Worm (Caenorhabditis elegans): ENCODE data around the gene F47B8.1.
"Not testable (repeated sequence)": the region's sequence is repeated elsewhere in the genome, so short reads cannot be mapped to it uniquely, and the experiment has no call there.

Gene F47B8.1

ce11 chrV:14311115-14311514 lies 3.0 kb downstream of the F47B8.1 start, which contains the start of gene ddn-3:
Gene ddn-3 (minus strand): TSS chrV:14311215.
- TF ChIP-seq lag-1 (GFP tag; IDR thresholded peaks at IDR 0.05) = no peak
- TF ChIP-seq C17E4.6 (GFP tag; IDR thresholded peaks at IDR 0.05) = no peak
- no peak for TF ChIP-seq C06A6.2 (GFP tag; conservative IDR thresholded peaks at IDR 0.05)

ce11 chrV:14309632-14310031 lies 4.5 kb downstream of the F47B8.1 start, which contains the start of gene F14D7.14:
Gene F14D7.14 (plus strand): TSS chrV:14309932.
- TF ChIP-seq tbx-9 (tag; optimal IDR thresholded peaks at IDR 0.05; ENCODE audit: borderline replicate concordance); F22D6.2 (tag; optimal IDR thresholded peaks at IDR 0.05); dpff-1 (tag; optimal IDR thresholded peaks at IDR 0.05): not testable (repeated sequence)

- TF ChIP-seq T26A5.8 (tag; optimal IDR thresholded peaks at IDR 0.05); nfyb-1 (GFP tag; IDR thresholded peaks at IDR 0.05); madf-10 (tag; optimal IDR thresholded peaks at IDR 0.05): not testable (repeated sequence)
Measured at ce11 chrV:14308164-14308563, 6.0 kb downstream of the F47B8.1 start, which contains the start of gene spig-5. Gene spig-5 (plus strand): TSS chrV:14308464.

ce11 chrV:14306771-14307170 lies 7.4 kb downstream of the F47B8.1 start, which contains the start of gene spig-4:
Gene spig-4 (minus strand): TSS chrV:14306871.
- TF ChIP-seq atf-7 (tag; optimal IDR thresholded peaks at IDR 0.05); ama-1 (optimal IDR thresholded peaks at IDR 0.05); ama-1 (GFP tag; optimal IDR thresholded peaks at IDR 0.05); pha-4 (tag; optimal IDR thresholded peaks at IDR 0.05): not testable (repeated sequence)

- TF ChIP-seq T07F8.4 (tag; optimal IDR thresholded peaks at IDR 0.05) = no peak
- no peak for TF ChIP-seq snpc-4 (GFP tag; optimal IDR thresholded peaks at IDR 0.05)
- no peak for TF ChIP-seq snpc-4 (tag; optimal IDR thresholded peaks at IDR 0.05)
- peak; percentile 21 for TF ChIP-seq nhr-80 (tag; optimal IDR thresholded peaks at IDR 0.05)
- TF ChIP-seq Y79H2A.3 (GFP tag; conservative IDR thresholded peaks at IDR 0.05) = no peak
Measured at ce11 chrV:14301076-14301475, 13.1 kb downstream of the F47B8.1 start, which contains the start of gene F14D7.6. Gene F14D7.6 (plus strand): TSS chrV:14301413.

ce11 chrV:14299569-14300064 lies 14.5 kb downstream of the F47B8.1 start, which contains the start of the genes spig-3 and F14D7.12:
Gene spig-3 (minus strand): TSS chrV:14299669.
Gene F14D7.12 (plus strand): TSS chrV:14300014.
- TF ChIP-seq K11D2.4 (GFP tag; IDR thresholded peaks at IDR 0.05) (no peak), ztf-22 (GFP tag; optimal IDR thresholded peaks at IDR 0.05) (no peak), F49E8.2 (tag; optimal IDR thresholded peaks at IDR 0.05; ENCODE audit: insufficient read depth) (no peak), attf-3 (GFP tag; conservative IDR thresholded peaks at IDR 0.05) (no peak), hrde-1 (tag; optimal IDR thresholded peaks at IDR 0.05; ENCODE audit: borderline replicate concordance) (no peak), ceh-27 (GFP tag; optimal IDR thresholded peaks at IDR 0.05) (no peak), snpc-4 (GFP tag; optimal IDR thresholded peaks at IDR 0.05) (no peak), snpc-4 (tag; optimal IDR thresholded peaks at IDR 0.05) (no peak), ets-4 (GFP tag; optimal IDR thresholded peaks at IDR 0.05) (no peak), ZK185.1 (tag; optimal IDR thresholded peaks at IDR 0.05; ENCODE audit: poor library complexity, severe bottlenecking) (no peak), lsy-27 (tag; optimal IDR thresholded peaks at IDR 0.05; ENCODE audit: borderline replicate concordance, insufficient read depth) (no peak), dpl-1 (GFP tag; optimal IDR thresholded peaks at IDR 0.05) (no peak), lag-1 (GFP tag; IDR thresholded peaks at IDR 0.05) (no peak), ekl-4 (GFP tag; IDR thresholded peaks at IDR 0.05) (no peak), K12H6.12 (tag; optimal IDR thresholded peaks at IDR 0.05) (no peak), hlh-26 (GFP tag; conservative IDR thresholded peaks at IDR 0.05) (no peak), ama-1 (optimal IDR thresholded peaks at IDR 0.05) (no peak), ama-1 (GFP tag; optimal IDR thresholded peaks at IDR 0.05) (no peak), madf-6 (GFP tag; IDR thresholded peaks at IDR 0.05) (no peak), xnd-1 (tag; optimal IDR thresholded peaks at IDR 0.05) (no peak), madf-10 (tag; optimal IDR thresholded peaks at IDR 0.05) (no peak), T07F8.4 (tag; optimal IDR thresholded peaks at IDR 0.05) (no peak)

All from whole organism, young adult.